Worm (Caenorhabditis elegans) whole organism, young adult: Measurements from ENCODE around the gene T04A8.13.
A peak's percentile ranks its signal among the peaks of the same experiment; 100 is the strongest.

Experiments used
- B0261.1 ChIP-seq: sonication (generic microtip); optimal IDR thresholded peaks from 2 replicates; lab custom pipeline; 2016; ENCODE audit warnings: mild to moderate bottlenecking, missing genetic modification characterization, moderate library complexity, missing compliant biosample characterization
- C06A6.2 ChIP-seq: fragments of 200-800 bp; sonication (Bioruptor generic); conservative IDR thresholded peaks from 2 replicates; pipeline ENCODE4 v1.3.6; 2022; ENCODE audit warnings: missing genetic modification characterization, missing compliant biosample characterization
- F22D6.2 ChIP-seq: sonication (generic microtip); optimal IDR thresholded peaks from 2 replicates; lab custom pipeline; 2016; ENCODE audit warnings: mild to moderate bottlenecking, missing genetic modification characterization, missing compliant biosample characterization
- F37B4.10 ChIP-seq: fragments of 200-800 bp; sonication (Bioruptor generic); IDR thresholded peaks from 2 replicates; pipeline ENCODE4 v1.3.6; 2022; ENCODE audit warnings: missing genetic modification characterization, missing compliant biosample characterization
- F49E8.2 ChIP-seq: sonication (generic microtip); optimal IDR thresholded peaks from 3 replicates; lab custom pipeline; 2017; ENCODE audit warnings: missing genetic modification characterization, mild to moderate bottlenecking, missing compliant biosample characterization, antibody characterized with exemption, moderate library complexity; ENCODE audit not compliant: insufficient read depth
- F57C9.4 ChIP-seq: sonication (generic microtip); optimal IDR thresholded peaks from 2 replicates; lab custom pipeline; 2017; ENCODE audit warnings: mild to moderate bottlenecking, missing genetic modification characterization, missing compliant biosample characterization
- T07F8.4 ChIP-seq: sonication (generic microtip); optimal IDR thresholded peaks from 2 replicates; lab custom pipeline; 2016; ENCODE audit warnings: mild to moderate bottlenecking, missing genetic modification characterization, moderate library complexity, missing compliant biosample characterization
- Y67H2A.10 ChIP-seq: fragments of 200-800 bp; sonication (Bioruptor generic); conservative IDR thresholded peaks from 2 replicates; pipeline ENCODE4 v1.3.6; 2022; ENCODE audit warnings: missing genetic modification reagents, missing genetic modification characterization, missing compliant biosample characterization
- Y79H2A.3 ChIP-seq: fragments of 200-800 bp; sonication (Bioruptor generic); conservative IDR thresholded peaks from 2 replicates; pipeline ENCODE4 v1.3.6; 2022; ENCODE audit warnings: missing genetic modification reagents, missing genetic modification characterization, missing compliant biosample characterization
- Y95B8A.8 ChIP-seq: fragments of 200-800 bp; sonication (Bioruptor generic); IDR thresholded peaks from 2 replicates; pipeline ENCODE4 v1.3.6; 2022; ENCODE audit warnings: missing genetic modification reagents, missing genetic modification characterization, missing compliant biosample characterization
- aptf-3 ChIP-seq: fragments of 200-800 bp; sonication (Bioruptor generic); IDR thresholded peaks from 2 replicates; pipeline ENCODE4 v1.3.6; 2022; ENCODE audit warnings: missing genetic modification characterization, missing compliant biosample characterization
- athp-1 ChIP-seq: sonication (generic microtip); optimal IDR thresholded peaks from 2 replicates; lab custom pipeline; 2017; ENCODE audit warnings: mild to moderate bottlenecking, missing genetic modification characterization, missing compliant biosample characterization
- attf-6 ChIP-seq: fragments of 200-800 bp; sonication (Bioruptor generic); IDR thresholded peaks from 2 replicates; pipeline ENCODE4 v1.3.6; 2022; ENCODE audit warnings: missing genetic modification reagents, missing genetic modification characterization, missing compliant biosample characterization
- chd-7 ChIP-seq: sonication (generic microtip); optimal IDR thresholded peaks from 2 replicates; lab custom pipeline; 2016; ENCODE audit warnings: mild to moderate bottlenecking, missing genetic modification characterization, moderate library complexity, missing compliant biosample characterization
- die-1 ChIP-seq: sonication (generic microtip); optimal IDR thresholded peaks from 2 replicates; lab custom pipeline; 2016; ENCODE audit warnings: missing genotype, mild to moderate bottlenecking, missing genetic modification characterization, missing compliant biosample characterization
- dpff-1 ChIP-seq: sonication (generic microtip); optimal IDR thresholded peaks from 2 replicates; lab custom pipeline; 2017; ENCODE audit warnings: mild to moderate bottlenecking, missing genetic modification characterization, missing compliant biosample characterization
- dpl-1 ChIP-seq: fragments of 150-350 bp; optimal IDR thresholded peaks from 2 replicates; lab custom pipeline; 2014; ENCODE audit warnings: missing biosample characterization, missing genetic modification reagents, missing genetic modification characterization
- egrh-3 ChIP-seq: fragments of 200-800 bp; sonication (Bioruptor generic); IDR thresholded peaks from 2 replicates; pipeline ENCODE4 v1.3.6; 2022; ENCODE audit warnings: missing genetic modification reagents, missing genetic modification characterization, missing compliant biosample characterization
- gei-17 ChIP-seq: fragments of 200-800 bp; sonication (Bioruptor generic); optimal IDR thresholded peaks from 2 replicates; lab custom pipeline; 2018; ENCODE audit warnings: mild to moderate bottlenecking, missing genetic modification characterization, missing compliant biosample characterization
- hlh-12 ChIP-seq: sonication (generic microtip); optimal IDR thresholded peaks from 2 replicates; lab custom pipeline; 2016; ENCODE audit warnings: missing genetic modification characterization, missing compliant biosample characterization
- hmg-20 ChIP-seq: fragments of 200-800 bp; sonication (Bioruptor generic); IDR thresholded peaks from 2 replicates; pipeline ENCODE4 v1.3.6; 2022; ENCODE audit warnings: missing genetic modification reagents, missing genetic modification characterization, missing compliant biosample characterization
- hsf-1 ChIP-seq: fragments of 200-800 bp; sonication (Bioruptor generic); IDR thresholded peaks from 2 replicates; pipeline ENCODE4 v1.3.6; 2022; ENCODE audit warnings: missing genetic modification reagents, missing genetic modification characterization, missing compliant biosample characterization
- let-526 ChIP-seq: fragments of 200-800 bp; sonication (Bioruptor generic); IDR thresholded peaks from 2 replicates; pipeline ENCODE4 v1.3.6; 2022; ENCODE audit warnings: missing genetic modification reagents, missing genetic modification characterization, missing compliant biosample characterization
- let-607 ChIP-seq, 2 experiments: fragments of 200-800 bp in 1 of 2; sonication (Bioruptor generic) in 1 of 2; sonication (generic microtip) in 1 of 2; optimal IDR thresholded peaks; 2 replicates each; lab custom pipeline; 2016 to 2018; ENCODE audit warnings: mild to moderate bottlenecking in 2 of 2, missing compliant biosample characterization in 2 of 2, missing genetic modification characterization in 2 of 2, moderate library complexity in 2 of 2, missing genotype in 1 of 2
- lin-35 ChIP-seq, 3 experiments: fragments of 150-350 bp in 2 of 3; sonication (generic microtip) in 1 of 3; optimal IDR thresholded peaks; 2 replicates each; lab custom pipeline; 2014 to 2018; ENCODE audit warnings: missing biosample characterization in 3 of 3, missing genetic modification characterization in 3 of 3, missing genetic modification reagents in 3 of 3
- lir-1 ChIP-seq: fragments of 200-800 bp; sonication (Bioruptor generic); conservative IDR thresholded peaks from 2 replicates; pipeline ENCODE4 v1.3.6; 2022; ENCODE audit warnings: missing genetic modification reagents, missing genetic modification characterization, missing compliant biosample characterization
- lsl-1 ChIP-seq: fragments of 200-800 bp; sonication (Bioruptor generic); optimal IDR thresholded peaks from 2 replicates; lab custom pipeline; 2018; ENCODE audit warnings: mild to moderate bottlenecking, missing genetic modification characterization, moderate library complexity, missing compliant biosample characterization
- lsy-27 ChIP-seq: sonication (generic microtip); optimal IDR thresholded peaks from 2 replicates; lab custom pipeline; 2017; ENCODE audit warnings: missing genetic modification characterization, mild to moderate bottlenecking, missing compliant biosample characterization, antibody characterized with exemption, missing genotype, borderline replicate concordance; ENCODE audit not compliant: insufficient read depth
- madf-10 ChIP-seq: sonication (generic microtip); optimal IDR thresholded peaks from 2 replicates; lab custom pipeline; 2016; ENCODE audit warnings: mild to moderate bottlenecking, missing genetic modification characterization, missing compliant biosample characterization
- madf-8 ChIP-seq: fragments of 200-800 bp; sonication (Bioruptor generic); conservative IDR thresholded peaks from 2 replicates; pipeline ENCODE4 v1.3.6; 2022; ENCODE audit warnings: missing genetic modification reagents, missing genetic modification characterization, missing compliant biosample characterization
- mel-28 ChIP-seq: sonication (generic microtip); optimal IDR thresholded peaks from 2 replicates; lab custom pipeline; 2016; ENCODE audit warnings: borderline replicate concordance, mild to moderate bottlenecking, missing genetic modification characterization, missing compliant biosample characterization
- nfya-2 ChIP-seq: fragments of 200-800 bp; sonication (Bioruptor generic); IDR thresholded peaks from 2 replicates; pipeline ENCODE4 v1.3.6; 2022; ENCODE audit warnings: missing genetic modification reagents, missing genetic modification characterization, missing compliant biosample characterization
- nhr-120 ChIP-seq: fragments of 200-800 bp; sonication (Bioruptor generic); IDR thresholded peaks from 2 replicates; pipeline ENCODE4 v1.3.6; 2022; ENCODE audit warnings: missing genetic modification characterization, missing compliant biosample characterization
- nhr-80 ChIP-seq: sonication (generic microtip); optimal IDR thresholded peaks from 2 replicates; lab custom pipeline; 2016; ENCODE audit warnings: missing genetic modification characterization, missing compliant biosample characterization
- pha-4 ChIP-seq: fragments of 150-350 bp; sonication (generic microtip); optimal IDR thresholded peaks from 2 replicates; lab custom pipeline; 2014; ENCODE audit warnings: missing biosample characterization, missing genetic modification reagents, missing genetic modification characterization
- rcor-1 ChIP-seq: fragments of 200-800 bp; sonication (Bioruptor generic); IDR thresholded peaks from 2 replicates; pipeline ENCODE4 v1.3.6; 2022; ENCODE audit warnings: missing genetic modification reagents, missing genetic modification characterization, missing compliant biosample characterization
- rpc-1 ChIP-seq, 2 experiments: fragments of 150-350 bp in 1 of 2; sonication (generic microtip) in 1 of 2; optimal IDR thresholded peaks; 2 replicates each; lab custom pipeline; 2014 to 2018; ENCODE audit warnings: missing biosample characterization in 1 of 2, missing genetic modification characterization in 1 of 2, missing genetic modification reagents in 1 of 2, missing genotype in 1 of 2
- snpc-1.1 ChIP-seq: sonication (generic microtip); optimal IDR thresholded peaks from 2 replicates; lab custom pipeline; 2017; ENCODE audit warnings: missing genetic modification characterization, mild to moderate bottlenecking, missing compliant biosample characterization, antibody characterized with exemption, moderate library complexity, missing genotype, missing genetic modification reagents; ENCODE audit not compliant: insufficient read depth
- snpc-4 ChIP-seq, 5 experiments: fragments of 150-350 bp in 1 of 5; sonication (generic microtip) in 4 of 5; optimal IDR thresholded peaks; 2 replicates each; lab custom pipeline; 2014 to 2018; ENCODE audit warnings: missing genetic modification characterization in 5 of 5, missing biosample characterization in 3 of 5, antibody characterized with exemption in 2 of 5, mild to moderate bottlenecking in 2 of 5, missing compliant biosample characterization in 2 of 5, missing genotype in 2 of 5, moderate library complexity in 2 of 5, missing genetic modification reagents in 1 of 5
- tbp1 ChIP-seq: fragments of 200-800 bp; sonication (Bioruptor generic); optimal IDR thresholded peaks from 2 replicates; lab custom pipeline; 2018; ENCODE audit warnings: mild to moderate bottlenecking, missing genetic modification characterization, missing compliant biosample characterization
- tbx-9 ChIP-seq: sonication (generic microtip); optimal IDR thresholded peaks from 2 replicates; lab custom pipeline; 2016; ENCODE audit warnings: borderline replicate concordance, missing genetic modification characterization, inconsistent platforms, missing compliant biosample characterization
- unc-130 ChIP-seq: sonication (generic microtip); optimal IDR thresholded peaks from 2 replicates; lab custom pipeline; 2016; ENCODE audit warnings: missing genetic modification reagents, missing genetic modification characterization, missing compliant biosample characterization
- xnd-1 ChIP-seq: sonication (generic microtip); optimal IDR thresholded peaks from 2 replicates; lab custom pipeline; 2016; ENCODE audit warnings: missing genotype, missing genetic modification reagents, missing genetic modification characterization, missing compliant biosample characterization
- zfh-2 ChIP-seq: fragments of 200-800 bp; sonication (Bioruptor generic); conservative IDR thresholded peaks from 2 replicates; pipeline ENCODE4 v1.3.6; 2022; ENCODE audit warnings: missing genetic modification reagents, missing genetic modification characterization, missing compliant biosample characterization
- zim-3 ChIP-seq: sonication (generic microtip); optimal IDR thresholded peaks from 2 replicates; lab custom pipeline; 2017; ENCODE audit warnings: mild to moderate bottlenecking, missing genetic modification characterization, moderate library complexity, missing compliant biosample characterization
- ztf-28 ChIP-seq: fragments of 200-800 bp; sonication (Bioruptor generic); IDR thresholded peaks from 2 replicates; pipeline ENCODE4 v1.3.6; 2022; ENCODE audit warnings: missing genetic modification reagents, missing genetic modification characterization, missing compliant biosample characterization
- ztf-3 ChIP-seq: fragments of 200-800 bp; sonication (Bioruptor generic); optimal IDR thresholded peaks from 2 replicates; lab custom pipeline; 2018; ENCODE audit warnings: mild to moderate bottlenecking, missing genetic modification characterization, missing compliant biosample characterization
- ztf-6 ChIP-seq: fragments of 200-800 bp; sonication (Bioruptor generic); IDR thresholded peaks from 2 replicates; pipeline ENCODE4 v1.3.6; 2022; ENCODE audit warnings: missing genetic modification reagents, missing genetic modification characterization, missing compliant biosample characterization

The T04A8.13 gene

DNA sequence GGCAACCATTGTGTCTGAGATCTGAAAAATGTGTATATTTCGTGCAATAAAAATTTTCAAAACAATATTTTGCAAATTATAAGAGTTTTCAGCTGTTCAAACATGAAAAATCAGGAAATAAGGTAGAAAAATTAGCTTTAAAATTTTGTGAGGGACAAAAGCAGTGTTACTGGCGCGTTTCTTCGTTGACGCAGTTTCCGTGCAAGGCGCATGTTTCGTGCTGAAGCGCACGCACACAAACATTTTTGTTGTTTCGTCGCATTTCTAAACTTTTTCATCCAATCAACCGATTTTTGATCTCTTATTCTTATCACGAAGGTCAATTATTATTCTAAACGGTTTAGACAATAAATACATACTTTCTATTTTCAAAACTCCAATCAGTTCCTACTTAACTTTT is 13.5 kb upstream of the T04A8.13 start, which contains the start of gene nifk-1:
nifk-1 (minus strand) TSS at position 27 of the 400 bp plus-strand sequence.
- TF ChIP-seq zfh-2 (GFP tag; lab: Robert Waterston, UW) (no peak), rpc-1 (optimal IDR thresholded peaks at IDR 0.05; lab: Kevin White, UChicago) (no peak), rpc-1 (tag; optimal IDR thresholded peaks at IDR 0.05; lab: Kevin White, UChicago) (no peak), mel-28 (tag; lab: Kevin White, UChicago) (no peak), snpc-1.1 (tag; lab: Kevin White, UChicago) (no peak), F49E8.2 (no peak), Y95B8A.8 (GFP tag; lab: Robert Waterston, UW) (no peak), nhr-80 (tag; lab: Kevin White, UChicago) (peak; percentile 79), madf-8 (GFP tag; lab: Robert Waterston, UW) (no peak), gei-17 (GFP tag; lab: Kevin White, UChicago) (no peak), madf-10 (no peak), aptf-3 (no peak), hsf-1 (GFP tag; lab: Robert Waterston, UW) (no peak), die-1 (no peak), B0261.1 (tag; lab: Kevin White, UChicago) (no peak), tbx-9 (tag; lab: Kevin White, UChicago) (no peak), ztf-3 (no peak), attf-6 (GFP tag; lab: Robert Waterston, UW) (no peak), let-607 (tag; optimal IDR thresholded peaks at IDR 0.05; lab: Kevin White, UChicago) (peak in 1 of 2 experiments; percentile 22), athp-1 (tag; lab: Kevin White, UChicago) (no peak), egrh-3 (GFP tag; lab: Robert Waterston, UW) (no peak), nfya-2 (GFP tag; lab: Robert Waterston, UW) (no peak), F37B4.10 (no peak), unc-130 (GFP tag; lab: Kevin White, UChicago) (no peak), rcor-1 (GFP tag; lab: Robert Waterston, UW) (no peak), pha-4 (tag; lab: Kevin White, UChicago) (no peak), lin-35 (GFP tag; optimal IDR thresholded peaks at IDR 0.05; lab: Kevin White, UChicago) (peak in 1 of 3 experiments; percentile 47), dpff-1 (no peak), hlh-12 (tag; lab: Kevin White, UChicago) (no peak), nhr-120 (no peak), xnd-1 (tag; lab: Kevin White, UChicago) (no peak), F22D6.2 (tag; lab: Kevin White, UChicago) (no peak), ztf-28 (no peak), lir-1 (no peak), chd-7 (tag; lab: Kevin White, UChicago) (no peak), hmg-20 (GFP tag; lab: Robert Waterston, UW) (no peak), Y79H2A.3 (GFP tag; lab: Robert Waterston, UW) (no peak), dpl-1 (GFP tag; lab: Kevin White, UChicago) (peak; percentile 34), ztf-6 (GFP tag; lab: Robert Waterston, UW) (no peak), tbp1 (GFP tag; lab: Kevin White, UChicago) (peak; percentile 46), snpc-4 (GFP tag; optimal IDR thresholded peaks at IDR 0.05; lab: Kevin White, UChicago) (no peak), snpc-4 (tag; optimal IDR thresholded peaks at IDR 0.05; lab: Kevin White, UChicago) (peak in 3 of 4 experiments; percentile 28 to 69 (median 68)), let-526 (GFP tag; lab: Robert Waterston, UW) (no peak), zim-3 (tag; lab: Kevin White, UChicago) (no peak), C06A6.2 (GFP tag; lab: Robert Waterston, UW) (no peak), lsl-1 (GFP tag; lab: Kevin White, UChicago) (peak; percentile 66), F57C9.4 (tag; lab: Kevin White, UChicago) (no peak), lsy-27 (no peak), Y67H2A.10 (no peak), T07F8.4 (tag; lab: Kevin White, UChicago) (no peak)
